Fruit fly (Drosophila melanogaster) whole organism, pupa: ENCODE results near the gene CG6503.
A peak's percentile ranks its signal among the peaks of the same experiment; 100 is the strongest.

ENCODE experiments used
- CG10348 ChIP-seq: fragments of 200-800 bp; sonication (Bioruptor generic); IDR thresholded peaks from 2 replicates; pipeline ENCODE4 v1.3.6; 2022; ENCODE audit warnings: missing biosample characterization, missing genetic modification characterization
- CG12605 ChIP-seq: fragments of 200-800 bp; sonication (Bioruptor generic); IDR thresholded peaks from 2 replicates; pipeline ENCODE4 v1.3.6; 2022; ENCODE audit warnings: missing biosample characterization, missing genetic modification characterization
- CG13204 ChIP-seq: fragments of 200-800 bp; sonication (Bioruptor generic); optimal IDR thresholded peaks from 2 replicates; lab custom pipeline; 2018; ENCODE audit warnings: missing biosample characterization, mild to moderate bottlenecking, missing genetic modification characterization, moderate library complexity
- CG14655 ChIP-seq: fragments of 200-800 bp; sonication (Bioruptor generic); optimal IDR thresholded peaks from 3 replicates; lab custom pipeline; 2017; ENCODE audit warnings: mild to moderate bottlenecking, missing biosample characterization, missing genetic modification reagents, missing genetic modification characterization
- CG15710 ChIP-seq: fragments of 200-800 bp; sonication (Bioruptor generic); optimal IDR thresholded peaks from 2 replicates; lab custom pipeline; 2018; ENCODE audit warnings: missing biosample characterization, mild to moderate bottlenecking, missing genetic modification characterization, moderate library complexity
- CG17806 ChIP-seq: fragments of 200-800 bp; sonication (Bioruptor generic); optimal IDR thresholded peaks from 2 replicates; lab custom pipeline; 2018; ENCODE audit warnings: missing biosample characterization, mild to moderate bottlenecking, missing genetic modification characterization, moderate library complexity
- CG32121 ChIP-seq: fragments of 200-800 bp; sonication (Bioruptor generic); IDR thresholded peaks from 2 replicates; pipeline ENCODE4 v1.3.6; 2022; ENCODE audit warnings: missing biosample characterization, missing genetic modification characterization
- CG34367 ChIP-seq: fragments of 200-800 bp; sonication (Bioruptor generic); optimal IDR thresholded peaks from 2 replicates; lab custom pipeline; 2018; ENCODE audit warnings: missing biosample characterization, mild to moderate bottlenecking, missing genetic modification characterization
- CG4496 ChIP-seq: fragments of 200-800 bp; sonication (Bioruptor generic); IDR thresholded peaks from 3 replicates; pipeline ENCODE4 v1.3.6; 2022; ENCODE audit warnings: missing biosample characterization, missing genetic modification characterization
- CG8159 ChIP-seq: fragments of 200-800 bp; sonication (Bioruptor generic); optimal IDR thresholded peaks from 3 replicates; lab custom pipeline; 2018; ENCODE audit warnings: missing biosample characterization, mild to moderate bottlenecking, missing genetic modification characterization, moderate library complexity
- CG8301 ChIP-seq: fragments of 200-800 bp; sonication (Bioruptor generic); optimal IDR thresholded peaks from 2 replicates; lab custom pipeline; 2018; ENCODE audit warnings: missing biosample characterization, mild to moderate bottlenecking, missing genetic modification characterization
- CG9948 ChIP-seq: fragments of 200-800 bp; sonication (Bioruptor generic); optimal IDR thresholded peaks from 2 replicates; lab custom pipeline; 2018; ENCODE audit warnings: missing biosample characterization, mild to moderate bottlenecking, missing genetic modification characterization, moderate library complexity
- D1 ChIP-seq: fragments of 200-800 bp; sonication (Bioruptor generic); optimal IDR thresholded peaks from 2 replicates; lab custom pipeline; 2018; ENCODE audit warnings: missing biosample characterization, mild to moderate bottlenecking, missing genetic modification characterization, moderate library complexity
- EcR ChIP-seq: fragments of 200-800 bp; sonication (Bioruptor generic); optimal IDR thresholded peaks from 3 replicates; lab custom pipeline; 2019; ENCODE audit warnings: missing biosample characterization, missing genetic modification characterization, mild to moderate bottlenecking, moderate library complexity, missing genetic modification reagents
- Ets98B ChIP-seq: fragments of 200-800 bp; sonication (Bioruptor generic); IDR thresholded peaks from 2 replicates; pipeline ENCODE4 v1.3.6; 2022; ENCODE audit warnings: missing biosample characterization, missing genetic modification characterization
- Pif1A ChIP-seq: fragments of 200-800 bp; sonication (Bioruptor generic); optimal IDR thresholded peaks from 3 replicates; lab custom pipeline; 2016; ENCODE audit warnings: missing biosample characterization, missing genetic modification characterization
- Pif1B ChIP-seq: fragments of 200-800 bp; sonication (Bioruptor generic); optimal IDR thresholded peaks from 3 replicates; lab custom pipeline; 2016; ENCODE audit warnings: missing biosample characterization, missing genetic modification characterization
- Snoo ChIP-seq: fragments of 200-800 bp; sonication (Bioruptor generic); optimal IDR thresholded peaks from 3 replicates; lab custom pipeline; 2017; ENCODE audit warnings: missing biosample characterization, mild to moderate bottlenecking, missing genetic modification characterization, inconsistent platforms
- fd96Ca ChIP-seq: fragments of 200-800 bp; sonication (Bioruptor generic); IDR thresholded peaks from 3 replicates; pipeline ENCODE4 v1.3.6; 2022; ENCODE audit warnings: missing biosample characterization, missing genetic modification characterization
- gl ChIP-seq: fragments of 200-800 bp; sonication (Bioruptor generic); optimal IDR thresholded peaks from 2 replicates; lab custom pipeline; 2018; ENCODE audit warnings: missing biosample characterization, mild to moderate bottlenecking, missing genetic modification characterization
- rn ChIP-seq: fragments of 200-800 bp; sonication (Bioruptor generic); IDR thresholded peaks from 2 replicates; pipeline ENCODE4 v1.3.6; 2022; ENCODE audit warnings: missing biosample characterization, missing genetic modification characterization

The CG6503 gene

dm6 chr3R:26461226-26461805 is 36.4 kb upstream of the CG6503 start, which contains the start of gene CG5455:
Gene CG5455, plus strand, starts transcription at chr3R:26461527.
- TF ChIP-seq gl (peak; percentile 30), CG17806 (tag; lab: Kevin White, UChicago) (peak; percentile 3), CG32121 (GFP tag; lab: Robert Waterston, UW) (peak; percentile 87), CG12605 (GFP tag; lab: Robert Waterston, UW) (peak; percentile 69), Pif1B (GFP tag; lab: Kevin White, UChicago) (peak; percentile 38), CG13204 (peak; percentile 57), fd96Ca (GFP tag; lab: Robert Waterston, UW) (peak; percentile 73), D1 (tag; lab: Kevin White, UChicago) (no peak), Pif1A (no peak), CG34367 (peak; percentile 26), Snoo (tag; lab: Kevin White, UChicago) (no peak), rn (GFP tag; lab: Robert Waterston, UW) (no peak), CG15710 (tag; lab: Kevin White, UChicago) (no peak), Ets98B (peak; percentile 93), CG10348 (GFP tag; lab: Robert Waterston, UW) (no peak), CG14655 (GFP tag; lab: Kevin White, UChicago) (no peak), CG8159 (tag; lab: Kevin White, UChicago) (peak; percentile 5), EcR (GFP tag; lab: Kevin White, UChicago) (peak; percentile 65), CG4496 (GFP tag; lab: Robert Waterston, UW) (peak; percentile 82)

- TF ChIP-seq CG32121 (GFP tag; lab: Robert Waterston, UW), result no peak
- TF ChIP-seq CG17806 (tag; lab: Kevin White, UChicago), result no peak
- no peak for TF ChIP-seq CG15710 (tag; lab: Kevin White, UChicago)
- TF ChIP-seq CG10348 (GFP tag; lab: Robert Waterston, UW), result no peak
- TF ChIP-seq D1 (tag; lab: Kevin White, UChicago), result no peak
- no peak for TF ChIP-seq CG12605 (GFP tag; lab: Robert Waterston, UW)
- no peak for TF ChIP-seq Pif1A
- TF ChIP-seq CG4496 (GFP tag; lab: Robert Waterston, UW), result no peak
- TF ChIP-seq gl, result no peak
- no peak for TF ChIP-seq CG14655 (GFP tag; lab: Kevin White, UChicago)
- TF ChIP-seq CG9948 (tag; lab: Kevin White, UChicago), result no peak
- no peak for TF ChIP-seq Ets98B
- no peak for TF ChIP-seq CG34367
- no peak for TF ChIP-seq EcR (GFP tag; lab: Kevin White, UChicago)
- TF ChIP-seq CG8159 (tag; lab: Kevin White, UChicago), result no peak
- TF ChIP-seq, all 21 proteins: peak for 0
Observed at dm6 chr3R:26457949-26458348, 33.0 kb upstream of the CG6503 start, which contains the start of gene CG14238. Gene CG14238, plus strand, starts transcription at chr3R:26458249.

dm6 chr3R:26456577-26456976 is 31.7 kb upstream of the CG6503 start, which contains the start of gene CG14237:
Gene CG14237, plus strand, starts transcription at chr3R:26456877.
- TF ChIP-seq CG13204 (no peak), fd96Ca (GFP tag; lab: Robert Waterston, UW) (no peak), CG32121 (GFP tag; lab: Robert Waterston, UW) (no peak), Pif1A (no peak), Ets98B (no peak), CG15710 (tag; lab: Kevin White, UChicago) (no peak), CG34367 (no peak), CG10348 (GFP tag; lab: Robert Waterston, UW) (no peak), CG14655 (GFP tag; lab: Kevin White, UChicago) (no peak), D1 (tag; lab: Kevin White, UChicago) (no peak), CG4496 (GFP tag; lab: Robert Waterston, UW) (no peak), CG8301 (no peak)

- TF ChIP-seq CG34367 (no peak), CG9948 (tag; lab: Kevin White, UChicago) (no peak), fd96Ca (GFP tag; lab: Robert Waterston, UW) (no peak), CG13204 (no peak), CG8159 (tag; lab: Kevin White, UChicago) (no peak), rn (GFP tag; lab: Robert Waterston, UW) (no peak), EcR (GFP tag; lab: Kevin White, UChicago) (no peak), CG8301 (no peak), Pif1A (no peak), Pif1B (GFP tag; lab: Kevin White, UChicago) (no peak), D1 (tag; lab: Kevin White, UChicago) (no peak), CG15710 (tag; lab: Kevin White, UChicago) (no peak), CG14655 (GFP tag; lab: Kevin White, UChicago) (no peak), gl (no peak), CG17806 (tag; lab: Kevin White, UChicago) (no peak), CG12605 (GFP tag; lab: Robert Waterston, UW) (no peak)
Observed at dm6 chr3R:26455838-26456237, 30.9 kb upstream of the CG6503 start, which contains the start of gene Pdf. Gene Pdf, minus strand, starts transcription at chr3R:26456141.

dm6 chr3R:26454494-26454893 is 29.6 kb upstream of the CG6503 start, which contains the start of gene CG43117:
Gene CG43117, plus strand, starts transcription at chr3R:26454794.
- TF ChIP-seq EcR (GFP tag; lab: Kevin White, UChicago), result no peak
- no peak for TF ChIP-seq CG32121 (GFP tag; lab: Robert Waterston, UW)
- TF ChIP-seq CG12605 (GFP tag; lab: Robert Waterston, UW), result no peak
- no peak for TF ChIP-seq CG34367
- no peak for TF ChIP-seq CG4496 (GFP tag; lab: Robert Waterston, UW)
- no peak for TF ChIP-seq CG8159 (tag; lab: Kevin White, UChicago)
- no peak for TF ChIP-seq Snoo (tag; lab: Kevin White, UChicago)
- TF ChIP-seq Ets98B, result no peak
- no peak for TF ChIP-seq Pif1B (GFP tag; lab: Kevin White, UChicago)
- TF ChIP-seq fd96Ca (GFP tag; lab: Robert Waterston, UW), result no peak
- TF ChIP-seq CG13204, result no peak
- TF ChIP-seq CG14655 (GFP tag; lab: Kevin White, UChicago), result no peak
- TF ChIP-seq gl, result no peak
- TF ChIP-seq rn (GFP tag; lab: Robert Waterston, UW), result no peak
